Fruit fly (Drosophila melanogaster) whole organism, embryonic: ENCODE data around the gene Rab21.

Source experiments
- Bgb ChIP-seq: fragments of 200-800 bp; sonication (Bioruptor generic); IDR thresholded peaks from 2 replicates; pipeline ENCODE4 v1.3.6; 2022; ENCODE audit warnings: missing biosample characterization, missing genetic modification characterization; ENCODE audit not compliant: partially characterized antibody
- CG1024 ChIP-seq: fragments of 200-800 bp; sonication (Bioruptor generic); IDR thresholded peaks from 2 replicates; pipeline ENCODE4 v1.3.6; 2022; ENCODE audit warnings: missing biosample characterization, missing genetic modification characterization
- CG10366 ChIP-seq: fragments of 200-800 bp; sonication (Bioruptor generic); IDR thresholded peaks from 2 replicates; pipeline ENCODE4 v1.3.6; 2022; ENCODE audit warnings: missing biosample characterization, missing genetic modification characterization
- CG10979 ChIP-seq: fragments of 200-800 bp; sonication (Bioruptor generic); optimal IDR thresholded peaks from 2 replicates; lab custom pipeline; 2018; ENCODE audit warnings: missing biosample characterization, mild to moderate bottlenecking, missing genetic modification characterization, moderate library complexity
- CG12659 ChIP-seq: fragments of 200-800 bp; sonication (Bioruptor generic); optimal IDR thresholded peaks from 3 replicates; lab custom pipeline; 2017; ENCODE audit warnings: mild to moderate bottlenecking, missing biosample characterization, missing genetic modification reagents, missing genetic modification characterization
- CG13894 ChIP-seq: fragments of 200-800 bp; sonication (Bioruptor generic); optimal IDR thresholded peaks from 3 replicates; lab custom pipeline; 2018; ENCODE audit warnings: missing biosample characterization, mild to moderate bottlenecking, missing genetic modification characterization, moderate library complexity
- CG14860 ChIP-seq: fragments of 200-800 bp; sonication (Bioruptor generic); IDR thresholded peaks from 3 replicates; pipeline ENCODE4 v1.3.6; 2022; ENCODE audit warnings: missing biosample characterization, missing genetic modification characterization; ENCODE audit not compliant: partially characterized antibody
- CG15269 ChIP-seq: fragments of 200-800 bp; sonication (Bioruptor generic); optimal IDR thresholded peaks from 2 replicates; lab custom pipeline; 2018; ENCODE audit warnings: missing biosample characterization, mild to moderate bottlenecking, missing genetic modification characterization, moderate library complexity
- CG1603 ChIP-seq: fragments of 200-800 bp; sonication (Bioruptor generic); optimal IDR thresholded peaks from 2 replicates; lab custom pipeline; 2019; ENCODE audit warnings: missing biosample characterization, mild to moderate bottlenecking, missing genetic modification characterization, moderate library complexity
- CG16813 ChIP-seq: fragments of 200-800 bp; sonication (Bioruptor generic); IDR thresholded peaks from 3 replicates; pipeline ENCODE4 v1.3.6; 2022; ENCODE audit warnings: missing biosample characterization, missing genetic modification characterization; ENCODE audit not compliant: partially characterized antibody
- CG17361 ChIP-seq: fragments of 200-800 bp; sonication (Bioruptor generic); IDR thresholded peaks from 3 replicates; pipeline ENCODE4 v1.3.6; 2022; ENCODE audit warnings: missing biosample characterization, missing genetic modification characterization
- CG2116 ChIP-seq: fragments of 200-800 bp; sonication (Bioruptor generic); optimal IDR thresholded peaks from 3 replicates; lab custom pipeline; 2018; ENCODE audit warnings: missing biosample characterization, mild to moderate bottlenecking, missing genetic modification characterization
- CG2678 ChIP-seq: fragments of 200-800 bp; sonication (Bioruptor generic); optimal IDR thresholded peaks from 3 replicates; lab custom pipeline; 2019; ENCODE audit warnings: missing biosample characterization, mild to moderate bottlenecking, missing genetic modification characterization, moderate library complexity
- CG30020 ChIP-seq: fragments of 200-800 bp; optimal IDR thresholded peaks from 2 replicates; lab custom pipeline; 2019; ENCODE audit warnings: missing biosample characterization, mild to moderate bottlenecking, missing genetic modification characterization, moderate library complexity
- CG31441 ChIP-seq: fragments of 200-800 bp; sonication (Bioruptor generic); IDR thresholded peaks from 2 replicates; pipeline ENCODE4 v1.3.6; 2022; ENCODE audit warnings: missing biosample characterization, missing genetic modification characterization
- CG6791 ChIP-seq: fragments of 200-800 bp; sonication (Bioruptor generic); IDR thresholded peaks from 3 replicates; pipeline ENCODE4 v1.3.6; 2022; ENCODE audit warnings: missing biosample characterization, missing genetic modification characterization; ENCODE audit not compliant: partially characterized antibody
- CG8924 ChIP-seq: fragments of 200-800 bp; optimal IDR thresholded peaks from 3 replicates; lab custom pipeline; 2019; ENCODE audit warnings: missing biosample characterization, mild to moderate bottlenecking, missing genetic modification characterization, moderate library complexity
- CG9797 ChIP-seq: fragments of 200-800 bp; sonication (Bioruptor generic); optimal IDR thresholded peaks from 3 replicates; lab custom pipeline; 2018; ENCODE audit warnings: missing biosample characterization, mild to moderate bottlenecking, missing genetic modification characterization
- CoRest ChIP-seq: fragments of 200-800 bp; sonication (Bioruptor generic); optimal IDR thresholded peaks from 3 replicates; lab custom pipeline; 2018; ENCODE audit warnings: missing biosample characterization, mild to moderate bottlenecking, missing genetic modification characterization, moderate library complexity
- D ChIP-seq, 2 experiments: fragments of 200-800 bp in 1 of 2; fragments of >200 bp in 1 of 2; sonication (Bioruptor generic) in 1 of 2; optimal IDR thresholded peaks; 2 replicates in 1 of 2; 3 replicates in 1 of 2; lab custom pipeline; 2017; ENCODE audit warnings: mild to moderate bottlenecking in 1 of 2, missing biosample characterization in 1 of 2, missing genetic modification characterization in 1 of 2, missing genetic modification reagents in 1 of 2
- Dbx ChIP-seq: fragments of 200-800 bp; sonication (Bioruptor generic); IDR thresholded peaks from 3 replicates; pipeline ENCODE4 v1.3.6; 2022; ENCODE audit warnings: missing biosample characterization, missing genetic modification characterization
- Dfd ChIP-seq, 2 experiments: fragments of >200 bp; optimal IDR thresholded peaks; 2 replicates each; lab custom pipeline; 2017; ENCODE audit warnings: missing biosample characterization in 2 of 2, missing genetic modification characterization in 2 of 2
- Dref ChIP-seq: fragments of 200-800 bp; sonication (Bioruptor generic); IDR thresholded peaks from 2 replicates; pipeline ENCODE4 v1.3.6; 2022; ENCODE audit warnings: missing biosample characterization, missing genetic modification characterization
- Elba2 ChIP-seq: fragments of 200-800 bp; sonication (Bioruptor generic); optimal IDR thresholded peaks from 3 replicates; lab custom pipeline; 2016; ENCODE audit warnings: missing biosample characterization, missing genetic modification characterization
- HHEX ChIP-seq: fragments of 200-800 bp; sonication (Bioruptor generic); optimal IDR thresholded peaks from 3 replicates; lab custom pipeline; 2017; ENCODE audit warnings: missing biosample characterization, mild to moderate bottlenecking, missing genetic modification characterization, missing genetic modification reagents
- Hmr ChIP-seq: fragments of 200-800 bp; sonication (Bioruptor generic); optimal IDR thresholded peaks from 3 replicates; lab custom pipeline; 2017; ENCODE audit warnings: mild to moderate bottlenecking, missing biosample characterization, missing genetic modification reagents, missing genetic modification characterization
- Opbp ChIP-seq: fragments of 200-800 bp; sonication (Bioruptor generic); IDR thresholded peaks from 3 replicates; pipeline ENCODE4 v1.3.6; 2022; ENCODE audit warnings: missing biosample characterization, missing genetic modification characterization; ENCODE audit not compliant: partially characterized antibody
- PHDP ChIP-seq: fragments of 200-800 bp; sonication (Bioruptor generic); optimal IDR thresholded peaks from 3 replicates; lab custom pipeline; 2018; ENCODE audit warnings: missing biosample characterization, mild to moderate bottlenecking, missing genetic modification characterization, moderate library complexity
- Ravus ChIP-seq: fragments of 200-800 bp; sonication (Bioruptor generic); IDR thresholded peaks from 2 replicates; pipeline ENCODE4 v1.3.6; 2022; ENCODE audit warnings: missing biosample characterization, missing genetic modification characterization
- Scr ChIP-seq: fragments of 200-800 bp; sonication (Bioruptor generic); IDR thresholded peaks from 2 replicates; pipeline ENCODE4 v1.3.6; 2022; ENCODE audit warnings: missing biosample characterization, missing genetic modification characterization; ENCODE audit not compliant: partially characterized antibody
- Sox100B ChIP-seq: fragments of 200-800 bp; sonication (Bioruptor generic); optimal IDR thresholded peaks from 3 replicates; lab custom pipeline; 2018; ENCODE audit warnings: missing biosample characterization, mild to moderate bottlenecking, missing genetic modification characterization
- Sry-δ ChIP-seq: fragments of 200-800 bp; sonication (Bioruptor generic); optimal IDR thresholded peaks from 2 replicates; lab custom pipeline; 2016; ENCODE audit warnings: missing biosample characterization, missing genetic modification characterization
- Ssrp ChIP-seq: fragments of 200-800 bp; sonication (Bioruptor generic); optimal IDR thresholded peaks from 2 replicates; lab custom pipeline; 2018; ENCODE audit warnings: missing biosample characterization, mild to moderate bottlenecking, missing genetic modification characterization, moderate library complexity
- Xrp1 ChIP-seq: fragments of 200-800 bp; sonication (Bioruptor generic); IDR thresholded peaks from 2 replicates; pipeline ENCODE4 v1.3.6; 2022; ENCODE audit warnings: missing biosample characterization, missing genetic modification characterization
- YL-1 ChIP-seq: fragments of 200-800 bp; sonication (Bioruptor generic); optimal IDR thresholded peaks from 3 replicates; lab custom pipeline; 2017; ENCODE audit warnings: missing biosample characterization, mild to moderate bottlenecking, missing genetic modification characterization
- bbx ChIP-seq: fragments of 200-800 bp; sonication (Bioruptor generic); IDR thresholded peaks from 2 replicates; pipeline ENCODE4 v1.3.6; 2022; ENCODE audit warnings: missing biosample characterization, missing genetic modification characterization; ENCODE audit not compliant: partially characterized antibody
- bsh ChIP-seq, 2 experiments: fragments of 200-800 bp; sonication (Bioruptor generic); optimal IDR thresholded peaks; 2 replicates each; lab custom pipeline; 2017 to 2018; ENCODE audit warnings: mild to moderate bottlenecking in 2 of 2, missing biosample characterization in 2 of 2, missing genetic modification characterization in 2 of 2, moderate library complexity in 1 of 2
- eyg ChIP-seq: fragments of 200-800 bp; sonication (Bioruptor generic); optimal IDR thresholded peaks from 3 replicates; lab custom pipeline; 2016; ENCODE audit warnings: missing biosample characterization, missing genetic modification characterization
- hkb ChIP-seq, 2 experiments: fragments of 200-800 bp in 1 of 2; fragments of >200 bp in 1 of 2; sonication (Bioruptor generic) in 1 of 2; IDR thresholded peaks in 1 of 2; optimal IDR thresholded peaks in 1 of 2; 2 replicates each; pipeline versions ENCODE4 v1.3.6 to Lab custom; 2017 to 2022; ENCODE audit warnings: missing biosample characterization in 1 of 2, missing genetic modification characterization in 1 of 2
- inv ChIP-seq: fragments of 200-800 bp; sonication (Bioruptor generic); IDR thresholded peaks from 2 replicates; pipeline ENCODE4 v1.3.6; 2022; ENCODE audit warnings: missing biosample characterization, missing genetic modification characterization; ENCODE audit not compliant: partially characterized antibody
- lilli ChIP-seq: fragments of 200-800 bp; sonication (Bioruptor generic); optimal IDR thresholded peaks from 3 replicates; lab custom pipeline; 2016; ENCODE audit warnings: missing biosample characterization, missing genetic modification characterization
- nmo ChIP-seq: fragments of 200-800 bp; sonication (Bioruptor generic); optimal IDR thresholded peaks from 2 replicates; lab custom pipeline; 2018; ENCODE audit warnings: missing biosample characterization, mild to moderate bottlenecking, missing genetic modification characterization, moderate library complexity
- row ChIP-seq: fragments of 200-800 bp; sonication (Bioruptor generic); IDR thresholded peaks from 3 replicates; pipeline ENCODE4 v1.3.6; 2022; ENCODE audit warnings: missing biosample characterization, missing genetic modification characterization
- sens ChIP-seq: fragments of 200-800 bp; sonication (Bioruptor generic); peaks from one replicate; lab custom pipeline; 2016; ENCODE audit warnings: missing biosample characterization, missing genetic modification characterization
- slbo ChIP-seq: fragments of 200-800 bp; sonication (Bioruptor generic); IDR thresholded peaks from 2 replicates; pipeline ENCODE4 v1.3.6; 2022; ENCODE audit warnings: missing biosample characterization, missing genetic modification characterization
- sug ChIP-seq: fragments of 200-800 bp; optimal IDR thresholded peaks from 2 replicates; lab custom pipeline; 2019; ENCODE audit warnings: missing biosample characterization, mild to moderate bottlenecking, missing genetic modification characterization, moderate library complexity
- unc-4 ChIP-seq: fragments of 200-800 bp; sonication (Bioruptor generic); IDR thresholded peaks from 2 replicates; pipeline ENCODE4 v1.3.6; 2022; ENCODE audit warnings: missing biosample characterization, missing genetic modification characterization; ENCODE audit not compliant: partially characterized antibody

The Rab21 gene

dm6 chrX:23007399-23007798 is 5.8 kb downstream of the Rab21 start (continued):
- peak; percentile 29 for TF ChIP-seq Ssrp (tag; lab: Kevin White, UChicago)
- peak; percentile 99 for TF ChIP-seq CG6791 (GFP tag; lab: Robert Waterston, UW)
- peak; percentile 42 for TF ChIP-seq CG2678 (tag; lab: Kevin White, UChicago)
- TF ChIP-seq Bgb = peak; percentile 98
- peak; percentile 95 for TF ChIP-seq Scr (GFP tag; lab: Robert Waterston, UW)
- peak; percentile 28 for TF ChIP-seq PHDP
- peak; percentile 84 for TF ChIP-seq Sry-δ (GFP tag; lab: Kevin White, UChicago)
- no peak for TF ChIP-seq CG15269
- peak; percentile 98 for TF ChIP-seq Opbp
- peak; percentile 39 for TF ChIP-seq Sox100B (GFP tag; lab: Kevin White, UChicago)
- TF ChIP-seq Hmr (GFP tag; lab: Kevin White, UChicago) = peak; percentile 39
- TF ChIP-seq CG17361 (GFP tag; lab: Robert Waterston, UW) = peak; percentile 51; the same call in 2 of the 3 replicates
- peak; percentile 50 for TF ChIP-seq CG12659 (GFP tag; lab: Kevin White, UChicago)
- peak; percentile 92 for TF ChIP-seq unc-4 (GFP tag; lab: Robert Waterston, UW)
- TF ChIP-seq row (GFP tag; lab: Robert Waterston, UW) = peak; percentile 67
- TF ChIP-seq CG31441 (GFP tag; lab: Robert Waterston, UW) = 0 out of 2 replicates have a peak, but pooled peaks have one; percentile 17
- no peak for TF ChIP-seq Ravus (GFP tag; lab: Robert Waterston, UW)
- TF ChIP-seq D (optimal IDR thresholded peaks at IDR 0.05; lab: Kevin White, UChicago) = no peak
- TF ChIP-seq D (GFP tag; optimal IDR thresholded peaks at IDR 0.05; lab: Kevin White, UChicago) = no peak
- peak; percentile 59; the same call in 2 of the 3 replicates for TF ChIP-seq Dbx (GFP tag; lab: Robert Waterston, UW)
- TF ChIP-seq HHEX (GFP tag; lab: Kevin White, UChicago) = peak; percentile 20
- peak; percentile 98 for TF ChIP-seq inv (GFP tag; lab: Robert Waterston, UW)
- TF ChIP-seq hkb (optimal IDR thresholded peaks at IDR 0.05; lab: Kevin White, UChicago) = no peak
- 0 out of 2 replicates have a peak, but pooled peaks have one; percentile 20 for TF ChIP-seq hkb (GFP tag; IDR thresholded peaks at IDR 0.05; lab: Robert Waterston, UW)
- TF ChIP-seq bsh (GFP tag; optimal IDR thresholded peaks at IDR 0.05; lab: Kevin White, UChicago) = peak in 1 of 2 experiments; percentile 25
- peak; percentile 58 for TF ChIP-seq slbo (GFP tag; lab: Robert Waterston, UW)
- TF ChIP-seq CG10979 (tag; lab: Kevin White, UChicago) = peak; percentile 7
- TF ChIP-seq sens (GFP tag; lab: Kevin White, UChicago) = peak; percentile 64
- peak; percentile 32 for TF ChIP-seq CG8924 (tag; lab: Kevin White, UChicago)
- TF ChIP-seq Dfd (GFP tag; optimal IDR thresholded peaks at IDR 0.05; lab: Kevin White, UChicago) = no peak
- no peak for TF ChIP-seq Elba2 (GFP tag; lab: Kevin White, UChicago)
- TF ChIP-seq CG1024 (GFP tag; lab: Robert Waterston, UW) = peak; percentile 26; the same call in 1 of the 2 replicates
- peak; percentile 7 for TF ChIP-seq sug
- TF ChIP-seq CG14860 (GFP tag; lab: Robert Waterston, UW) = peak; percentile 96
- TF ChIP-seq Xrp1 (GFP tag; lab: Robert Waterston, UW) = 0 out of 2 replicates have a peak, but pooled peaks have one; percentile 22
- peak; percentile 22 for TF ChIP-seq CG10366
- peak; percentile 50 for TF ChIP-seq nmo (GFP tag; lab: Kevin White, UChicago)
- TF ChIP-seq CG1603 (tag; lab: Kevin White, UChicago) = peak; percentile 61
- TF ChIP-seq CG13894 (tag; lab: Kevin White, UChicago) = peak; percentile 28
- TF ChIP-seq bbx (GFP tag; lab: Robert Waterston, UW) = peak; percentile 98
- TF ChIP-seq YL-1 = peak; percentile 5
- peak; percentile 99 for TF ChIP-seq CG16813 (GFP tag; lab: Robert Waterston, UW)
- peak; percentile 43 for TF ChIP-seq CG30020 (tag; lab: Kevin White, UChicago)
- TF ChIP-seq eyg = no peak
- TF ChIP-seq CG9797 (GFP tag; lab: Kevin White, UChicago) = peak; percentile 2
- TF ChIP-seq lilli (GFP tag; lab: Kevin White, UChicago) = no peak
- TF ChIP-seq CG2116 (GFP tag; lab: Kevin White, UChicago) = peak; percentile 84
- TF ChIP-seq CoRest (tag; lab: Kevin White, UChicago) = peak; percentile 50
- peak; percentile 94 for TF ChIP-seq Dref
